Fruit fly (Drosophila melanogaster): Measurements from ENCODE around the gene Dim1.

- TF ChIP-seq CG33017 (tag; optimal IDR thresholded peaks at IDR 0.05) (peak; percentile 8), Hr96 (GFP tag; optimal IDR thresholded peaks at IDR 0.05) (peak; percentile 28), CG7045 (GFP tag; optimal IDR thresholded peaks at IDR 0.05) (no peak), CG7101 (tag; optimal IDR thresholded peaks at IDR 0.05) (no peak), bab1 (GFP tag; optimal IDR thresholded peaks at IDR 0.05) (peak; percentile 70)
These were observed at the start of gene Dim1 for dm6 chr2L:4403013-4403604.

All from whole organism, adult.